Worm (Caenorhabditis elegans) whole organism, L3 larva: ENCODE results near the gene Y113G7A.13.

Experiments
- aly-2 ChIP-seq: fragments of 150-350 bp; optimal IDR thresholded peaks from 2 replicates; lab custom pipeline; 2014; ENCODE audit warnings: missing biosample characterization, missing genetic modification characterization
- ceh-9 ChIP-seq: sonication (generic microtip); optimal IDR thresholded peaks from 2 replicates; lab custom pipeline; 2018; ENCODE audit warnings: missing biosample characterization, missing genetic modification characterization
- elt-1 ChIP-seq: fragments of 150-350 bp; optimal IDR thresholded peaks from 2 replicates; lab custom pipeline; 2014; ENCODE audit warnings: missing biosample characterization, missing genetic modification characterization
- elt-3 ChIP-seq, 3 experiments: fragments of 150-350 bp in 1 of 3; sonication (generic microtip) in 2 of 3; optimal IDR thresholded peaks; 2 replicates in 2 of 3; 4 replicates in 1 of 3; lab custom pipeline; 2014 to 2017; ENCODE audit warnings: missing biosample characterization in 3 of 3, missing genetic modification characterization in 3 of 3
- lin-39 ChIP-seq: fragments of 150-350 bp; optimal IDR thresholded peaks from 2 replicates; lab custom pipeline; 2018; ENCODE audit warnings: missing biosample characterization, missing genetic modification reagents, missing genetic modification characterization
- nhr-12 ChIP-seq: fragments of 150-350 bp; optimal IDR thresholded peaks from 2 replicates; lab custom pipeline; 2014; ENCODE audit warnings: missing biosample characterization, missing genetic modification characterization
- nhr-237 ChIP-seq: fragments of 150-350 bp; optimal IDR thresholded peaks from 2 replicates; lab custom pipeline; 2014; ENCODE audit warnings: missing biosample characterization, missing genetic modification characterization
- nhr-76 ChIP-seq: fragments of 150-350 bp; sonication (generic microtip); optimal IDR thresholded peaks from 5 replicates; lab custom pipeline; 2014; ENCODE audit warnings: missing biosample characterization, missing genetic modification characterization
- unc-39 ChIP-seq: sonication (generic microtip); optimal IDR thresholded peaks from 4 replicates; lab custom pipeline; 2017; ENCODE audit warnings: missing biosample characterization, missing genetic modification characterization
- unc-62 ChIP-seq: fragments of 150-350 bp; sonication (generic microtip); optimal IDR thresholded peaks from 4 replicates; lab custom pipeline; 2014; ENCODE audit warnings: missing biosample characterization, missing genetic modification reagents, missing genetic modification characterization
- ztf-11 ChIP-seq: fragments of 150-350 bp; optimal IDR thresholded peaks from 2 replicates; lab custom pipeline; 2014; ENCODE audit warnings: missing biosample characterization, missing genetic modification characterization

DNA sequence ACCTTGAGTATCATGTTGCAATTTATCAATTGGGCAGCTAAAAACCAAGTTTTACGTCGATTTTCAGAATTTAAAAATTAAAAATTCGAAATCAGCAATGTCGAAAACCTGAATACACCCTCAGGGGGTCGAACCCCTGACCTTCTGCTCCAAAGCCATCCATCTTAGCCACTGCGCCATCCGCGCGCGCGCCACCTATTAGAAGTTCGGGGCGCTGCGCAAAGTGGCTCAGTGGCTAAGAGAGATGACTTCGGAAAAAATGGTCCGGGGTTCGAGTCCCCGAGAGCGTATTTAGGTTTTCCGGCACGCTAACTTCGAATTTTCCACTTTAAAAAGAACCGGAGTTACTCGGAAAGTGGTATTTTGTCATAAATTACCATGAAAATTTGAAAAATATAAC is 23.6 kb upstream of the Y113G7A.13 start:
- TF ChIP-seq aly-2 (tag; lab: Kevin White, UChicago) = no peak
- TF ChIP-seq ztf-11 = no peak
- TF ChIP-seq unc-39 (tag; lab: Kevin White, UChicago) = no peak
- TF ChIP-seq elt-1 = no peak
- TF ChIP-seq nhr-12 (tag; lab: Kevin White, UChicago) = no peak
- no peak for TF ChIP-seq elt-3 (tag; optimal IDR thresholded peaks at IDR 0.05; lab: Kevin White, UChicago)
- no peak for TF ChIP-seq lin-39 (tag; lab: Kevin White, UChicago)
- TF ChIP-seq unc-62 = no peak
- no peak for TF ChIP-seq nhr-237 (tag; lab: Kevin White, UChicago)
- no peak for TF ChIP-seq ceh-9 (tag; lab: Kevin White, UChicago)
- no peak for TF ChIP-seq nhr-76 (tag; lab: Kevin White, UChicago)
